Worm (Caenorhabditis elegans) whole organism, L3 larva: ENCODE results near the gene F53F4.16.

ENCODE experiments used
- ZK546.5 ChIP-seq: sonication (generic microtip); optimal IDR thresholded peaks from 2 replicates; lab custom pipeline; 2017; ENCODE audit warnings: missing biosample characterization, missing genetic modification characterization
- ama-1 ChIP-seq: fragments of 150-350 bp; optimal IDR thresholded peaks from 2 replicates; lab custom pipeline; 2018
- ceh-16 ChIP-seq: sonication (generic microtip); optimal IDR thresholded peaks from 2 replicates; lab custom pipeline; 2017; ENCODE audit warnings: missing biosample characterization, missing genetic modification characterization
- egl-27 ChIP-seq: sonication (generic microtip); optimal IDR thresholded peaks from 4 replicates; lab custom pipeline; 2017; ENCODE audit warnings: missing biosample characterization, missing genetic modification reagents, missing genetic modification characterization
- jun-1 ChIP-seq: fragments of 150-350 bp; optimal IDR thresholded peaks from 2 replicates; lab custom pipeline; 2014; ENCODE audit warnings: missing biosample characterization, missing genetic modification reagents, missing genetic modification characterization
- lin-15B ChIP-seq: fragments of 150-350 bp; optimal IDR thresholded peaks from 2 replicates; lab custom pipeline; 2014; ENCODE audit warnings: missing biosample characterization, missing genetic modification characterization
- lin-39 ChIP-seq: fragments of 150-350 bp; optimal IDR thresholded peaks from 2 replicates; lab custom pipeline; 2018; ENCODE audit warnings: missing biosample characterization, missing genetic modification reagents, missing genetic modification characterization
- nhr-12 ChIP-seq: fragments of 150-350 bp; optimal IDR thresholded peaks from 2 replicates; lab custom pipeline; 2014; ENCODE audit warnings: missing biosample characterization, missing genetic modification characterization
- nhr-237 ChIP-seq: fragments of 150-350 bp; optimal IDR thresholded peaks from 2 replicates; lab custom pipeline; 2014; ENCODE audit warnings: missing biosample characterization, missing genetic modification characterization
- nhr-76 ChIP-seq: fragments of 150-350 bp; sonication (generic microtip); optimal IDR thresholded peaks from 5 replicates; lab custom pipeline; 2014; ENCODE audit warnings: missing biosample characterization, missing genetic modification characterization
- pha-4 ChIP-seq: fragments of 150-350 bp; optimal IDR thresholded peaks from 2 replicates; lab custom pipeline; 2014; ENCODE audit warnings: missing biosample characterization, missing genetic modification reagents, missing genetic modification characterization
- snpc-4 ChIP-seq: fragments of 150-350 bp; optimal IDR thresholded peaks from 2 replicates; lab custom pipeline; 2014; ENCODE audit warnings: missing biosample characterization, missing genetic modification characterization
- ztf-11 ChIP-seq: fragments of 150-350 bp; optimal IDR thresholded peaks from 2 replicates; lab custom pipeline; 2014; ENCODE audit warnings: missing biosample characterization, missing genetic modification characterization
- ztf-4 ChIP-seq: fragments of 150-350 bp; optimal IDR thresholded peaks from 2 replicates; lab custom pipeline; 2014; ENCODE audit warnings: missing biosample characterization, missing genetic modification characterization

- no peak for TF ChIP-seq nhr-12
- TF ChIP-seq ztf-11 (tag; lab: Kevin White, UChicago) = no peak
- TF ChIP-seq ceh-16 = no peak
- no peak for TF ChIP-seq egl-27
- TF ChIP-seq jun-1 (tag; lab: Kevin White, UChicago) = no peak
- TF ChIP-seq pha-4 (tag; lab: Kevin White, UChicago) = no peak
- no peak for TF ChIP-seq lin-39
- no peak for TF ChIP-seq ama-1 (lab: Kevin White, UChicago)
- TF ChIP-seq lin-15B = no peak
- TF ChIP-seq nhr-237 = no peak
- TF ChIP-seq ztf-4 (tag; lab: Kevin White, UChicago) = no peak
- TF ChIP-seq ZK546.5 (tag; lab: Kevin White, UChicago) = no peak
- no peak for TF ChIP-seq nhr-76 (tag; lab: Kevin White, UChicago)
- no peak for TF ChIP-seq snpc-4 (tag; lab: Kevin White, UChicago)
These were observed 30.7 kb upstream of the F53F4.16 start for ce11 chrV:13652322-13652721.
